Fruit fly (Drosophila melanogaster) whole organism, adult: ENCODE results near the gene CG1910.

Source experiments
- CG12768 ChIP-seq: fragments of 200-800 bp; sonication (Bioruptor generic); optimal IDR thresholded peaks from 2 replicates; lab custom pipeline; 2017; ENCODE audit warnings: missing biosample characterization, missing genetic modification characterization, mild to moderate bottlenecking, moderate library complexity, missing genetic modification reagents
- CG33017 ChIP-seq: fragments of 200-800 bp; sonication (Bioruptor generic); optimal IDR thresholded peaks from 2 replicates; lab custom pipeline; 2018; ENCODE audit warnings: missing biosample characterization, mild to moderate bottlenecking, missing genetic modification characterization, moderate library complexity
- CG7101 ChIP-seq: fragments of 200-800 bp; sonication (Bioruptor generic); optimal IDR thresholded peaks from 2 replicates; lab custom pipeline; 2018; ENCODE audit warnings: missing biosample characterization, mild to moderate bottlenecking, missing genetic modification characterization, moderate library complexity
- Hr96 ChIP-seq: fragments of 200-800 bp; sonication (Bioruptor generic); optimal IDR thresholded peaks from 2 replicates; lab custom pipeline; 2016; ENCODE audit warnings: missing biosample characterization, missing genetic modification characterization
- cic ChIP-seq: fragments of 200-800 bp; sonication (Bioruptor generic); optimal IDR thresholded peaks from 2 replicates; lab custom pipeline; 2017; ENCODE audit warnings: missing biosample characterization, mild to moderate bottlenecking, missing genetic modification characterization, moderate library complexity
- cnc ChIP-seq, 2 experiments: fragments of >200 bp; optimal IDR thresholded peaks; 2 replicates each; lab custom pipeline; 2017
- kay ChIP-seq: fragments of 200-800 bp; sonication (Bioruptor generic); peaks from one replicate; lab custom pipeline; 2016; ENCODE audit warnings: missing biosample characterization, missing genetic modification characterization, borderline replicate concordance
- ovo ChIP-seq: fragments of 200-800 bp; sonication (Bioruptor generic); optimal IDR thresholded peaks from 2 replicates; lab custom pipeline; 2016; ENCODE audit warnings: missing biosample characterization, missing genetic modification characterization
- pad ChIP-seq: fragments of 200-800 bp; sonication (Bioruptor generic); optimal IDR thresholded peaks from 3 replicates; lab custom pipeline; 2017; ENCODE audit warnings: missing biosample characterization, missing genetic modification characterization, mild to moderate bottlenecking, moderate library complexity, missing genetic modification reagents
- tj ChIP-seq: fragments of 200-800 bp; sonication (Bioruptor generic); optimal IDR thresholded peaks from 3 replicates; lab custom pipeline; 2017; ENCODE audit warnings: missing biosample characterization, mild to moderate bottlenecking, missing genetic modification characterization, moderate library complexity

DNA sequence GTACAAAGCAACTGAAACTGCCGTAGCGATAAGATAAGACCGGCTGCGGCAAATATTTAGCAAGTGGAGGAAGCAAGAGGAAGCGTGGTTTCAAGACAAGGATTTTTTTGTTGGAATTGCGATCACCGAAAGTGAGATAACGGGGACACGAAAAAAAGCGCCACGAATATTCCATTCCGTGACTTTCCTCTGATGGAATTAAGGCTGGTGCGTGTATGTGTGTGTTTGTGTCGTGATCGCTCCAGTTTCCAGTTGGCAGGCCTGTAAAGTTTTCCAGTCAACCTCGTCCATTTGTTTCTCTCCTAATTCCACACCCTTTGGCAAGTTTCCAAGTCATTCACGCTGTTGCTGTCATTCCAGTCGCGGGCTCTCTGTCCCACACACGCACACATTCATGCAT is 21.2 kb upstream of the CG1910 start:
- TF ChIP-seq pad (GFP tag; lab: Kevin White, UChicago) = no peak
- no peak for TF ChIP-seq CG12768
- no peak for TF ChIP-seq CG7101
- TF ChIP-seq tj (GFP tag; lab: Kevin White, UChicago) = no peak
- TF ChIP-seq CG33017 = no peak
- TF ChIP-seq kay (GFP tag; lab: Kevin White, UChicago) = no peak
- TF ChIP-seq cic (GFP tag; lab: Kevin White, UChicago) = no peak
- no peak for TF ChIP-seq Hr96
- no peak for TF ChIP-seq cnc (optimal IDR thresholded peaks at IDR 0.05; lab: Kevin White, UChicago)
- TF ChIP-seq ovo (GFP tag; lab: Kevin White, UChicago) = no peak
